Fruit fly (Drosophila melanogaster): ENCODE data around the gene Gagr.

Gagr gene

DNA sequence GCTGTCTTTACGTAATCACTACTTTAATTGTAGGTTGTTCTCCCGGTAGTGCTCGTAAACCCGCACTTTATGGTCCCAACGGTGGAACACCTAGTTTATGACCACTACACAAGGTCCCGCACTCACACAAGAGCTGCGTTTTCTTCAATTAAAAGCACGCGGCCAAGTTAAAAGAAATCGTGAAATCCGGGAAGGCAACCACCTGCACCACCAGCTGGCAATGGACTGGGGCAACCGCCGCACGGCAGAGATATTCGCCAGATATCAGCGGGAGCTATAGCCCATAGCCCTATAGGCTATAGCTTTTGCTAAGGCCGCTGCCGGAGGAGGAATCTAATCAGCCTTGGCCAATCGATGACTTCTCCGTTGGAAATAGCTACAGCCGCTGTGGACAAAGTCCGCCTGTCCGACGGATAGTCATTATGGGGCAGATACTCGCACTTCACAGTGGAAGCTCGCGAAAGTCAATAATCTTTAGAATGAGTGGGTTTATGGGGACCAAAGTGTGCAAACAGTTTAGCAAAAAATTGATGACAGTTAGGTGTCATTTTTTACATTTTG is 10.2 kb upstream of the Gagr start:
- TF ChIP-seq CG1620 (GFP tag; optimal IDR thresholded peaks at IDR 0.05) (no peak), CG33017 (tag; optimal IDR thresholded peaks at IDR 0.05) (no peak), kay (GFP tag; ENCODE audit: borderline replicate concordance) (peak; percentile 70), Hr96 (GFP tag; optimal IDR thresholded peaks at IDR 0.05) (peak; percentile 27), CG12768 (GFP tag; optimal IDR thresholded peaks at IDR 0.05) (peak; percentile 39), Mnt (GFP tag; optimal IDR thresholded peaks at IDR 0.05) (peak; percentile 59), cic (GFP tag; optimal IDR thresholded peaks at IDR 0.05) (peak; percentile 84), CG7101 (tag; optimal IDR thresholded peaks at IDR 0.05) (no peak), toe (GFP tag; optimal IDR thresholded peaks at IDR 0.05) (no peak)

DNA sequence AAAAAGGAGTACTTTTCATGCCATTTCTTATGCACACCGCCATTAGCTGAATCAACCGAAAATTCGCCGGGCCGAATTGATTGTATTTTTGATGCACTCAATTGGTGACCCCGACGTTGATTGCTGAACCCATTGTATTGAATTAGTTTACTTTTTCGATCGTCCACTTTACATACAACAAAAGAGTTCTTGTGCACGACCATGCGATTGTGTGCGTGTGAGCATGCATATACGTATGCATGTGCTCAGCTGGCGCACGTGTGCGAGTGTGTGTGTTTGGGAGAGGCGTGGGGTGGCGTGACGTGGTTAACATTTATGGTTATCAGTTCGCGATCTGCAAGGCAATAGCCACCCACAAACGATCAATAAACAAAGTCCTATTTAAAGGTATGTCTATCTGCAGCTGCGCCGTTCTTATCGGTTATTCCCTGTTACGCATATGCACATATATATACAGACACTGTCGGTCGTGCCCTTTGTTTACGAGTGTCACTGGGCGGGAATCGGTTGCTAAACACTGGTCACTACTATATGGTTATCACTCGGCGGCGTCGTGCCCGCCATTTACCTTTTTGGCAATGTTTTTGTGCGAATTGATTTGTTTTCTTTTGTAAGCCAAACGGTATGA is 9.0 kb upstream of the Gagr start:
- TF ChIP-seq ovo (GFP tag; optimal IDR thresholded peaks at IDR 0.05) (no peak), CG33017 (tag; optimal IDR thresholded peaks at IDR 0.05) (peak; percentile 27), Hr96 (GFP tag; optimal IDR thresholded peaks at IDR 0.05) (no peak), CG12768 (GFP tag; optimal IDR thresholded peaks at IDR 0.05) (peak; percentile 54), CG1620 (GFP tag; optimal IDR thresholded peaks at IDR 0.05) (peak; percentile 3), Clk (GFP tag; optimal IDR thresholded peaks at IDR 0.05) (no peak), CG7045 (GFP tag; optimal IDR thresholded peaks at IDR 0.05) (peak; percentile 50), CG5204 (GFP tag; optimal IDR thresholded peaks at IDR 0.05) (no peak), Mnt (GFP tag; optimal IDR thresholded peaks at IDR 0.05) (peak; percentile 96), bab1 (GFP tag; optimal IDR thresholded peaks at IDR 0.05) (peak; percentile 86), CG14711 (tag; optimal IDR thresholded peaks at IDR 0.05) (no peak), tj (GFP tag; optimal IDR thresholded peaks at IDR 0.05) (peak; percentile 24), Crg-1 (GFP tag; optimal IDR thresholded peaks at IDR 0.05) (no peak), kay (GFP tag; ENCODE audit: borderline replicate concordance) (peak; percentile 89), CG7101 (tag; optimal IDR thresholded peaks at IDR 0.05) (peak; percentile 42), cic (GFP tag; optimal IDR thresholded peaks at IDR 0.05) (peak; percentile 93), cnc (optimal IDR thresholded peaks at IDR 0.05) (no peak), pad (GFP tag; optimal IDR thresholded peaks at IDR 0.05) (peak; percentile 45)

DNA sequence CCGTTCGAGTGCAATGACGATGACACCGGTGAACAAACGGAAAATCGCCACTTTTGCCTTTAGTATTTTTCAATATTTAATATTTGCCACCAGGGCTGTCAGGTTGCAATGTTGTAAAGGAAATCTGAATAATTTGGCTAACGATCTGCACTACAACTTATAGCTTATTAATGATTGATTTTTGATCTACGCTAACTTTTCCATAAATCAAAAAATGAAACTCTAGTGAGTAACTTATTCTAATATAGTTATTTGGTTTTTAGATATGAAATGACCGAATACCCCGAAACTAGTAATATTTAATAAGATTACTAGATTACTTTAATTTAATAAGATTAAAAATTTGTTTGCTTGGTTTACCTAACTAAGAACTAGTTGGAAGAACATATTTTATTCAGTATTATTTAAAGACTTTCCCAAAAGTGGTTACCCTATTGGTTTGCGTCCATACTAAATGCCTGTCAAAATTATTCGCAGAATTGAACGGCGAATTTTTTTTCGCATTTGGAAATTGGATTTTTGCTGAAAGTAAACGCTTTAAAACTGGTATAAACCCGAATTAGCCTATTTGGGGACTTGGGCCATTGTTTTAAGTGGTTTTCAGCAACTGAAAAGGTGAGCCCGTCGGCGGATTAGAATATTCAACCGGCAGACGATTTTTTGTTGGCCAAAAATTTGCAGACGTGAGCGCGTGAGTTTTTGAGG is 8.4 kb upstream of the Gagr start, which contains the start of the genes Agpat3 and RAF2:
Gene Agpat3, minus strand, starts transcription at position 78 of the 705 bp plus-strand sequence.
Gene RAF2, plus strand, starts transcription at position 448 of the 705 bp plus-strand sequence.
- TF ChIP-seq CG7045 (GFP tag; optimal IDR thresholded peaks at IDR 0.05) = no peak
- TF ChIP-seq Mnt (GFP tag; optimal IDR thresholded peaks at IDR 0.05) = no peak
- TF ChIP-seq CG14711 (tag; optimal IDR thresholded peaks at IDR 0.05) = peak; percentile 86
- TF ChIP-seq CG1620 (GFP tag; optimal IDR thresholded peaks at IDR 0.05) = no peak
- TF ChIP-seq ovo (GFP tag; optimal IDR thresholded peaks at IDR 0.05) = no peak
- no peak for TF ChIP-seq Crg-1 (GFP tag; optimal IDR thresholded peaks at IDR 0.05)
- peak; percentile 27 for TF ChIP-seq CG11617 (GFP tag; optimal IDR thresholded peaks at IDR 0.05)
- TF ChIP-seq CG5204 (GFP tag; optimal IDR thresholded peaks at IDR 0.05) = no peak
- no peak for TF ChIP-seq Clk (GFP tag; optimal IDR thresholded peaks at IDR 0.05)
- TF ChIP-seq CG33017 (tag; optimal IDR thresholded peaks at IDR 0.05) = no peak
- TF ChIP-seq toe (GFP tag; optimal IDR thresholded peaks at IDR 0.05) = peak; percentile 60
- TF ChIP-seq pad (GFP tag; optimal IDR thresholded peaks at IDR 0.05) = no peak
- TF ChIP-seq CG12768 (GFP tag; optimal IDR thresholded peaks at IDR 0.05) = no peak
- peak; percentile 7 for TF ChIP-seq CG7101 (tag; optimal IDR thresholded peaks at IDR 0.05)
- TF ChIP-seq kay (GFP tag; ENCODE audit: borderline replicate concordance) = no peak
- TF ChIP-seq cic (GFP tag; optimal IDR thresholded peaks at IDR 0.05) = no peak
- TF ChIP-seq tj (GFP tag; optimal IDR thresholded peaks at IDR 0.05) = no peak
- no peak for TF ChIP-seq bab1 (GFP tag; optimal IDR thresholded peaks at IDR 0.05)
- TF ChIP-seq Hr96 (GFP tag; optimal IDR thresholded peaks at IDR 0.05) = peak; percentile 5
- no peak for TF ChIP-seq cnc (optimal IDR thresholded peaks at IDR 0.05)

DNA sequence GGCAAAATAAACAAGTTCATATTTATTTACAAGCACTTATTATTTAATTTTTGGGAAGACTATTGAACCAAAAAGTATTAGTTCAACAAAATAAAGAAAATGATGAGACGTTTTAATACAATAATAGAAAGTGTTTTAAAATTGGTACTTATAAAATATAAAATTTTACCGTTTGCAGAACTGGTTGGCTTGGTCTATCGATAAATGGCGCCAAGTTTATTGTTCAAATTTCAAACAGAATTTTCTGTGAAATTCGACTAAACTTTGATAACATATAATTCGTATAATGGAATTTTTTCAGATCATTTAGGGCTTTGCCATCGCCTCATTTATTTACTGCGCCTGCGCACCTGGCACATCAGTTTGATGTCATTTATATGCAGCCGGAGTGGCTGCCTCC is 3.6 kb upstream of the Gagr start:
- no peak for TF ChIP-seq cic (GFP tag; optimal IDR thresholded peaks at IDR 0.05)
- TF ChIP-seq bab1 (GFP tag; optimal IDR thresholded peaks at IDR 0.05) = no peak
- TF ChIP-seq CG5204 (GFP tag; optimal IDR thresholded peaks at IDR 0.05) = no peak
- TF ChIP-seq Mnt (GFP tag; optimal IDR thresholded peaks at IDR 0.05) = no peak
- TF ChIP-seq ovo (GFP tag; optimal IDR thresholded peaks at IDR 0.05) = no peak
- peak; percentile 52 for TF ChIP-seq kay (GFP tag; ENCODE audit: borderline replicate concordance)

DNA sequence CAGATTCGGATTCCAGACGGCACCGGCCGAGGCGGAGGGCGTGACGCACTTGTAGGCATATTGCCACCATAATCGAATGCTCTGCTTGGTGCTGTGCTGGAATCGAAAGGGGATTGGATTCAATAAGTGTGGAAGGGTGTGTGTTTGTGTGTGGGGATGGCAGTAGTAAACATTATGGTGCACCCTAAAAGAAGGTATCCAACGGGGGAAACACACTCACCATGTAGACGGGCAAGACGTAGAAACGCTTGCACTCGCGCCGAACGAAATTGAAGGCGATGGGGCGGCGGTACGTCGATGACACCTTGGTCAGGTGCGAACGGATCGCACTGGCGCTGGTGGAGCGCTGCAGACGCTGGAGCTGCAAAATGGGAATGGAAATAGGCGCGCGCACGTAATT is 3.1 kb upstream of the Gagr start:
- no peak for TF ChIP-seq Crg-1 (GFP tag; optimal IDR thresholded peaks at IDR 0.05)
- no peak for TF ChIP-seq CG14711 (tag; optimal IDR thresholded peaks at IDR 0.05)
- no peak for TF ChIP-seq CG11617 (GFP tag; optimal IDR thresholded peaks at IDR 0.05)
- TF ChIP-seq CG12768 (GFP tag; optimal IDR thresholded peaks at IDR 0.05) = no peak
- no peak for TF ChIP-seq pad (GFP tag; optimal IDR thresholded peaks at IDR 0.05)
- no peak for TF ChIP-seq cnc (optimal IDR thresholded peaks at IDR 0.05)
- no peak for TF ChIP-seq cic (GFP tag; optimal IDR thresholded peaks at IDR 0.05)
- no peak for TF ChIP-seq bab1 (GFP tag; optimal IDR thresholded peaks at IDR 0.05)
- TF ChIP-seq Mnt (GFP tag; optimal IDR thresholded peaks at IDR 0.05) = no peak
- TF ChIP-seq Clk (GFP tag; optimal IDR thresholded peaks at IDR 0.05) = no peak
- no peak for TF ChIP-seq CG33017 (tag; optimal IDR thresholded peaks at IDR 0.05)
- no peak for TF ChIP-seq tj (GFP tag; optimal IDR thresholded peaks at IDR 0.05)
- TF ChIP-seq CG7045 (GFP tag; optimal IDR thresholded peaks at IDR 0.05) = no peak
- no peak for TF ChIP-seq ovo (GFP tag; optimal IDR thresholded peaks at IDR 0.05)
- no peak for TF ChIP-seq CG5204 (GFP tag; optimal IDR thresholded peaks at IDR 0.05)
- TF ChIP-seq toe (GFP tag; optimal IDR thresholded peaks at IDR 0.05) = no peak

All from whole organism, adult.